Fruit fly (Drosophila melanogaster): Measurements from ENCODE around the gene CG3631.
A peak's percentile ranks its signal among the peaks of the same experiment; 100 is the strongest.

The CG3631 gene

DNA sequence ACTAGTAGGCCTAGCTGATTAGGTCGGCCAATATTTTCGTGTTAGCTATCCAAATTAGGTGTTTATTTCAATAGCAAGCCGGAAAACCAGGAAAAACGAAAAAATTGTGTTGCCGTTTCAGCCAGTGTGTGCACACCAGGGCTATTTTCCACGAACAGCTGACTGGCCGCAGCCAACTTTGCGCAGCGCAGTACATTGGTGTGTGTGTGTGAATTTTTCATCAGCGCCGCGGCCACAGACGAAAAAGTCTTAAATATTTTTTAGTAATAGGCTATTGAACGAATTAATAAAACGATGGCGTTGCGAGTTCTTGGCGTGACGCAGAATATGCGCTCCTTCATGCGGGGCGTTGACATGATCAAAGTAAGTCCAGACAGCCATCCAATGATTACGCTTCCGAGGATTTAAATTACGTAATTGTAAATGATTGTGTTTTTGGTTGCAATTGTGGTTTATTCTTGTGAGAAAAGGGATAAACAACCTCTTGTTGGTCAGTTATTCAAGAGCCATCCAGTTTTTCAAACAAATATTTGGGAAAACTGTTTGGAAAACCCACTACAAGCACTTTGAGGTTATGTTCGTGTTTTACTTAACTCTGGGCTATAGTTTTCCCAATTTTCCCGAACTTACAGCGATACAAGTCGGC lies 10.9 kb downstream of the CG3631 start, which contains the start of the genes CycC and UQCR-C1 (continued):
- no peak for TF ChIP-seq CG8281 (tag; optimal IDR thresholded peaks at IDR 0.05)
- no peak for TF ChIP-seq CG3726 (GFP tag; IDR thresholded peaks at IDR 0.05)
- no peak for TF ChIP-seq dmrt99B (tag; optimal IDR thresholded peaks at IDR 0.05)
- peak; percentile 38 for TF ChIP-seq HLHmδ (GFP tag; optimal IDR thresholded peaks at IDR 0.05)
- TF ChIP-seq shn (GFP tag; optimal IDR thresholded peaks at IDR 0.05) = no peak
- TF ChIP-seq E2f2 (GFP tag; IDR thresholded peaks at IDR 0.05) = peak; percentile 37
- TF ChIP-seq CG7963 (GFP tag; IDR thresholded peaks at IDR 0.05; ENCODE audit: partially characterized antibody) = no peak
- no peak for TF ChIP-seq esg (GFP tag; conservative IDR thresholded peaks at IDR 0.05)
- no peak for TF ChIP-seq bowl (GFP tag; IDR thresholded peaks at IDR 0.05)
- no peak for TF ChIP-seq CG16813 (GFP tag; IDR thresholded peaks at IDR 0.05; ENCODE audit: partially characterized antibody)
- peak; percentile 84 for TF ChIP-seq cg (GFP tag; optimal IDR thresholded peaks at IDR 0.05)
- TF ChIP-seq zen (tag; optimal IDR thresholded peaks at IDR 0.05) = no peak
- TF ChIP-seq CG17802 (tag; optimal IDR thresholded peaks at IDR 0.05) = peak; percentile 11
- no peak for TF ChIP-seq Lpt (GFP tag; optimal IDR thresholded peaks at IDR 0.05)
- TF ChIP-seq CG4282 (GFP tag; optimal IDR thresholded peaks at IDR 0.05) = no peak
- TF ChIP-seq p53 (GFP tag; optimal IDR thresholded peaks at IDR 0.05) = no peak
- TF ChIP-seq CG14710 (tag; optimal IDR thresholded peaks at IDR 0.05) = peak; percentile 100
- TF ChIP-seq CG12299 (tag; optimal IDR thresholded peaks at IDR 0.05) = no peak
- no peak for TF ChIP-seq Abd-B (GFP tag; optimal IDR thresholded peaks at IDR 0.05)
- TF ChIP-seq CG11504 (tag; optimal IDR thresholded peaks at IDR 0.05) = no peak
- TF ChIP-seq Scr (GFP tag; IDR thresholded peaks at IDR 0.05; ENCODE audit: partially characterized antibody) = peak; percentile 32; the same call in 1 of the 2 replicates
- TF ChIP-seq CG17186 (GFP tag; optimal IDR thresholded peaks at IDR 0.05) = peak; percentile 94
- no peak for TF ChIP-seq CG6654 (GFP tag; optimal IDR thresholded peaks at IDR 0.05)
- no peak for TF ChIP-seq hbn (GFP tag; IDR thresholded peaks at IDR 0.05; ENCODE audit: partially characterized antibody)
- TF ChIP-seq tap (tag; optimal IDR thresholded peaks at IDR 0.05) = no peak
- no peak for TF ChIP-seq CG10543 (GFP tag; optimal IDR thresholded peaks at IDR 0.05)
- TF ChIP-seq MESR4 (GFP tag; optimal IDR thresholded peaks at IDR 0.05) = peak; percentile 83
- TF ChIP-seq ash1 (GFP tag; optimal IDR thresholded peaks at IDR 0.05) = no peak
- TF ChIP-seq sima (GFP tag; optimal IDR thresholded peaks at IDR 0.05) = no peak
- TF ChIP-seq Pdp1 (GFP tag; optimal IDR thresholded peaks at IDR 0.05) = peak in 1 of 2 experiments; percentile 98
- no peak for TF ChIP-seq Max (GFP tag; optimal IDR thresholded peaks at IDR 0.05)
- TF ChIP-seq Sox102F (GFP tag; optimal IDR thresholded peaks at IDR 0.05) = no peak
- peak; percentile 41 for TF ChIP-seq HmgZ (tag; optimal IDR thresholded peaks at IDR 0.05)
- peak; percentile 62 for TF ChIP-seq stwl (tag; optimal IDR thresholded peaks at IDR 0.05)
- no peak for TF ChIP-seq CG6683 (GFP tag; optimal IDR thresholded peaks at IDR 0.05)
- TF ChIP-seq Hr39 (optimal IDR thresholded peaks at IDR 0.05) = no peak
- no peak for TF ChIP-seq NFAT (GFP tag; IDR thresholded peaks at IDR 0.05)
- TF ChIP-seq CG14965 (GFP tag; optimal IDR thresholded peaks at IDR 0.05; ENCODE audit: borderline replicate concordance) = no peak
- TF ChIP-seq B-H2 (GFP tag; optimal IDR thresholded peaks at IDR 0.05) = no peak
- TF ChIP-seq CG32767 (GFP tag; IDR thresholded peaks at IDR 0.05) = no peak
- TF ChIP-seq sna (GFP tag; IDR thresholded peaks at IDR 0.05; ENCODE audit: partially characterized antibody) = no peak
- TF ChIP-seq CG5245 (GFP tag; optimal IDR thresholded peaks at IDR 0.05) = no peak
- TF ChIP-seq NC2β (GFP tag; optimal IDR thresholded peaks at IDR 0.05) = no peak
- TF ChIP-seq YL-1 (GFP tag; optimal IDR thresholded peaks at IDR 0.05) = peak; percentile 97
- TF ChIP-seq salm (tag; optimal IDR thresholded peaks at IDR 0.05) = no peak
- no peak for TF ChIP-seq bcd (GFP tag; optimal IDR thresholded peaks at IDR 0.05)
- TF ChIP-seq CG4617 (GFP tag; optimal IDR thresholded peaks at IDR 0.05; ENCODE audit: borderline replicate concordance) = peak; percentile 91
- no peak for TF ChIP-seq bab2 (GFP tag; optimal IDR thresholded peaks at IDR 0.05)
- no peak for TF ChIP-seq Six4 (GFP tag; optimal IDR thresholded peaks at IDR 0.05)
